Fruit fly (Drosophila melanogaster): ENCODE data around the gene CG4161.

- TF ChIP-seq insv (optimal IDR thresholded peaks at IDR 0.05) = no peak
- no peak for TF ChIP-seq psq (optimal IDR thresholded peaks at IDR 0.05)
- no peak for TF ChIP-seq Myc (optimal IDR thresholded peaks at IDR 0.05)
- no peak for TF ChIP-seq ttk (optimal IDR thresholded peaks at IDR 0.05)
- no peak for TF ChIP-seq Sin3A (optimal IDR thresholded peaks at IDR 0.05)
Measured at dm6 chr2L:15410250-15410649, 22.9 kb upstream of the CG4161 start.
